Worm (Caenorhabditis elegans): ENCODE data around the gene hlh-27.

The hlh-27 gene

DNA sequence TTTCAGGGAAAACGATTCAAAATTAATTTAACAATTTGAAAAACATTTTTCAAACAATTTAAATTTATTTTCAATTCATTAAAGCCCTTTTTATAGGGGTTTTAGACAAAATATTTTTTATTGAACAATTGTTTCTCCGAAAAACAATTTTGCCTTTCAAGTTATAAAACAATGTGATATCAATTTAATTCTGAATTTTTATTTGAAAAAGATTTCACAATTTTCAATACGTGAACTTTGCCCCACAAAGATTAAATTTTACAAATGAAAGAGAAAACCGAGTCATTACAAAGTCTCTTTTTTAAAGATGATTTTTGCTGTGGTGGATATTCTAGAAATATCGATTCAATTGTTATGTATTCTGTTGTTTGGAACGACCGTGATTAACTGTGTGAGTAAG, 21.1 kb downstream of the hlh-27 start, which contains the start of gene ZK177.2:
TSS of gene ZK177.2 (plus strand) at position 301 of the 400 bp plus-strand sequence.
- TF ChIP-seq skn-1 (tag; optimal IDR thresholded peaks at IDR 0.05) (no peak), nhr-67 (tag; optimal IDR thresholded peaks at IDR 0.05) (no peak), nhr-12 (tag; optimal IDR thresholded peaks at IDR 0.05) (no peak), lin-39 (tag; optimal IDR thresholded peaks at IDR 0.05) (no peak), aly-2 (tag; optimal IDR thresholded peaks at IDR 0.05) (no peak), ceh-16 (tag; optimal IDR thresholded peaks at IDR 0.05) (no peak), nhr-77 (tag; optimal IDR thresholded peaks at IDR 0.05) (no peak), fos-1 (tag; optimal IDR thresholded peaks at IDR 0.05) (no peak), elt-2 (tag; optimal IDR thresholded peaks at IDR 0.05) (no peak), pqm-1 (tag; optimal IDR thresholded peaks at IDR 0.05) (no peak), snpc-4 (tag; optimal IDR thresholded peaks at IDR 0.05) (no peak), mdl-1 (tag; optimal IDR thresholded peaks at IDR 0.05) (no peak), daf-12 (tag; optimal IDR thresholded peaks at IDR 0.05) (no peak), nhr-28 (tag; optimal IDR thresholded peaks at IDR 0.05) (no peak), nhr-25 (tag; optimal IDR thresholded peaks at IDR 0.05) (no peak), ama-1 (optimal IDR thresholded peaks at IDR 0.05) (no peak), pha-4 (tag; optimal IDR thresholded peaks at IDR 0.05) (no peak), nhr-237 (tag; optimal IDR thresholded peaks at IDR 0.05) (no peak), jun-1 (tag; optimal IDR thresholded peaks at IDR 0.05) (no peak), lsy-12 (tag; optimal IDR thresholded peaks at IDR 0.05) (no peak)

DNA sequence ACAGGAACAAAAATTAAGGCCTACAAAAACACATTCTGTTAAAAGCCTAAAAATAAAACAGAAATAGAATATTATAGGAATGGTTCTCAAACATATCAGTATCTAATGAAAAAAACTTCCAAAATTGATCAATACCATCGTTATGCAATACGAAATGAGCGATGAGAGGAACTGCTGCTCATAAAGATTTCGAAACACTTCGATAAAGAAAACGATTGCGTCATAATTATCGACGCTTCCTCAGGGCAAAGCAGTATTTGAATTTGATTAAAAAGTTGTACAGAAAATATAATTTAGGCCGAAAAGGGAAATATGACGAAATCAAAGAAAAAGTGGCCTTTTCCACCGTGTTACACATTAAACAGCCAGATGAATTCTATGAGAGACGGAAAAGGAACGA, 22.0 kb downstream of the hlh-27 start:
- TF ChIP-seq egl-5 (tag; optimal IDR thresholded peaks at IDR 0.05) (no peak), nhr-28 (tag; optimal IDR thresholded peaks at IDR 0.05) (no peak), hmg-11 (tag; optimal IDR thresholded peaks at IDR 0.05) (no peak), nhr-43 (tag; optimal IDR thresholded peaks at IDR 0.05; ENCODE audit: poor library complexity, severe bottlenecking) (no peak), egl-27 (tag; optimal IDR thresholded peaks at IDR 0.05) (no peak), lin-39 (tag; optimal IDR thresholded peaks at IDR 0.05) (no peak), tbx-2 (tag; optimal IDR thresholded peaks at IDR 0.05) (no peak), elt-3 (tag; optimal IDR thresholded peaks at IDR 0.05) (no peak), nhr-23 (tag; optimal IDR thresholded peaks at IDR 0.05) (no peak), fkh-2 (tag; optimal IDR thresholded peaks at IDR 0.05) (no peak), pqm-1 (tag; optimal IDR thresholded peaks at IDR 0.05) (no peak), zag-1 (tag; optimal IDR thresholded peaks at IDR 0.05) (no peak), unc-62 (GFP tag; optimal IDR thresholded peaks at IDR 0.05) (no peak), sea-2 (GFP tag; optimal IDR thresholded peaks at IDR 0.05) (no peak), ztf-11 (tag; optimal IDR thresholded peaks at IDR 0.05) (no peak), lin-15B (tag; optimal IDR thresholded peaks at IDR 0.05) (no peak), eor-1 (tag; optimal IDR thresholded peaks at IDR 0.05) (no peak)

DNA sequence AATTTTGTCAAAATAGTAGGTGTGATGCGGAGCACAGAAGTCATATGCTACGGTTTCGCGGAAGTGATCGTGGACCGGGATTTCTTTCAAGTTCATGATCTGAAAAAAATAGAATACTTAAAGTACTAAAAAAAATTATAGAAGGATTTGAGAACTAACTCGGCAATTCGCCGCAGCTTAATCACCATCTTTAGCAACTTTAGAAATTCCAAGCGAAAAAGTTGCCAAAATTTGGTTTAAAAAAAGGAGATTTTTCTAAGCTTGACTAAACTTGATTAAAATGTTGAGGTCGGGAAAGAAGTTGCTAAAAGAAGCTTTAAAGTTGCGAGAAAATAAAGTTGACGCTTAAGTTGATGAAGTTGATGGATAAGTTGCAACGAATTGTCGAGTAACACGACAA, 22.4 kb downstream of the hlh-27 start, which contains the start of gene ZK177.9:
TSS of gene ZK177.9 (minus strand) at position 101 of the 400 bp plus-strand sequence.
- no peak for TF ChIP-seq fos-1 (tag; optimal IDR thresholded peaks at IDR 0.05)
- TF ChIP-seq ceh-28 (tag; optimal IDR thresholded peaks at IDR 0.05), result no peak
- no peak for TF ChIP-seq nhr-12 (tag; optimal IDR thresholded peaks at IDR 0.05)
- TF ChIP-seq tbx-2 (tag; optimal IDR thresholded peaks at IDR 0.05), result no peak
- no peak for TF ChIP-seq nhr-11 (tag; optimal IDR thresholded peaks at IDR 0.05)
- no peak for TF ChIP-seq ceh-16 (tag; optimal IDR thresholded peaks at IDR 0.05)
- no peak for TF ChIP-seq R02D3.7 (tag; optimal IDR thresholded peaks at IDR 0.05)
- no peak for TF ChIP-seq nhr-76 (tag; optimal IDR thresholded peaks at IDR 0.05)
- TF ChIP-seq unc-39 (tag; optimal IDR thresholded peaks at IDR 0.05), result no peak
- no peak for TF ChIP-seq fkh-2 (tag; optimal IDR thresholded peaks at IDR 0.05)
- no peak for TF ChIP-seq ama-1 (optimal IDR thresholded peaks at IDR 0.05)
- no peak for TF ChIP-seq lsy-12 (tag; optimal IDR thresholded peaks at IDR 0.05)
- no peak for TF ChIP-seq lin-39 (tag; optimal IDR thresholded peaks at IDR 0.05)
- TF ChIP-seq eor-1 (tag; optimal IDR thresholded peaks at IDR 0.05), result no peak
- no peak for TF ChIP-seq snpc-4 (tag; optimal IDR thresholded peaks at IDR 0.05)
- no peak for TF ChIP-seq elt-2 (tag; optimal IDR thresholded peaks at IDR 0.05)
- TF ChIP-seq ZK546.5 (tag; optimal IDR thresholded peaks at IDR 0.05), result no peak
- no peak for TF ChIP-seq elt-3 (tag; optimal IDR thresholded peaks at IDR 0.05)
- no peak for TF ChIP-seq hmg-11 (tag; optimal IDR thresholded peaks at IDR 0.05)

Measured in whole organism, L3 larva.